Fruit fly (Drosophila melanogaster) whole organism, embryonic: ENCODE measurements around the gene CG18265.

Experiments
- Antp ChIP-seq: fragments of 200-800 bp; sonication (Bioruptor generic); optimal IDR thresholded peaks from 3 replicates; lab custom pipeline; 2016; ENCODE audit warnings: missing biosample characterization, missing genetic modification characterization
- B-H1 ChIP-seq: fragments of 200-800 bp; sonication (Bioruptor generic); IDR thresholded peaks from 3 replicates; pipeline ENCODE4 v1.3.6; 2022; ENCODE audit warnings: missing biosample characterization, missing genetic modification characterization
- Bteb2 ChIP-seq: fragments of 200-800 bp; sonication (Bioruptor generic); optimal IDR thresholded peaks from 2 replicates; lab custom pipeline; 2016; ENCODE audit warnings: missing biosample characterization, missing genetic modification characterization
- CG10462 ChIP-seq: fragments of 200-800 bp; sonication (Bioruptor generic); optimal IDR thresholded peaks from 2 replicates; lab custom pipeline; 2016; ENCODE audit warnings: missing biosample characterization, missing genetic modification characterization
- CG12104 ChIP-seq: fragments of 200-800 bp; sonication (Bioruptor generic); optimal IDR thresholded peaks from 3 replicates; lab custom pipeline; 2016; ENCODE audit warnings: missing biosample characterization, missing genetic modification characterization
- CG12299 ChIP-seq: fragments of 200-800 bp; sonication (Bioruptor generic); optimal IDR thresholded peaks from 2 replicates; lab custom pipeline; 2018; ENCODE audit warnings: missing biosample characterization, mild to moderate bottlenecking, missing genetic modification characterization
- CG12744 ChIP-seq: fragments of 200-800 bp; sonication (Bioruptor generic); optimal IDR thresholded peaks from 2 replicates; lab custom pipeline; 2016; ENCODE audit warnings: missing biosample characterization, missing genetic modification characterization
- CG15011 ChIP-seq: fragments of 200-800 bp; sonication (Bioruptor generic); optimal IDR thresholded peaks from 3 replicates; lab custom pipeline; 2018; ENCODE audit warnings: missing biosample characterization, mild to moderate bottlenecking, missing genetic modification characterization
- CG15269 ChIP-seq: fragments of 200-800 bp; sonication (Bioruptor generic); optimal IDR thresholded peaks from 2 replicates; lab custom pipeline; 2018; ENCODE audit warnings: missing biosample characterization, mild to moderate bottlenecking, missing genetic modification characterization, moderate library complexity
- CG15601 ChIP-seq: fragments of 200-800 bp; sonication (Bioruptor generic); optimal IDR thresholded peaks from 3 replicates; lab custom pipeline; 2019; ENCODE audit warnings: missing biosample characterization, mild to moderate bottlenecking, missing genetic modification characterization, moderate library complexity
- CG17186 ChIP-seq: fragments of 200-800 bp; sonication (Bioruptor generic); optimal IDR thresholded peaks from 3 replicates; lab custom pipeline; 2017; ENCODE audit warnings: missing biosample characterization, missing genetic modification reagents, missing genetic modification characterization
- CG17612 ChIP-seq: fragments of 200-800 bp; sonication (Bioruptor generic); IDR thresholded peaks from 2 replicates; pipeline ENCODE4 v1.3.6; 2022; ENCODE audit warnings: missing biosample characterization, missing genetic modification characterization
- CG30431 ChIP-seq: fragments of 200-800 bp; sonication (Bioruptor generic); optimal IDR thresholded peaks from 2 replicates; lab custom pipeline; 2017; ENCODE audit warnings: missing biosample characterization, missing genetic modification characterization
- CG32532 ChIP-seq: fragments of 200-800 bp; sonication (Bioruptor generic); IDR thresholded peaks from 2 replicates; pipeline ENCODE4 v1.3.6; 2022; ENCODE audit warnings: missing biosample characterization, missing genetic modification characterization
- CG32772 ChIP-seq: fragments of 200-800 bp; sonication (Bioruptor generic); IDR thresholded peaks from 2 replicates; pipeline ENCODE4 v1.3.6; 2022; ENCODE audit warnings: missing biosample characterization, missing genetic modification characterization
- CG3726 ChIP-seq: fragments of 200-800 bp; sonication (Bioruptor generic); IDR thresholded peaks from 3 replicates; pipeline ENCODE4, ENCODE4 v1.3.6; 2022; ENCODE audit warnings: missing biosample characterization, missing genetic modification characterization
- CG4730 ChIP-seq: fragments of 200-800 bp; sonication (Bioruptor generic); IDR thresholded peaks from 2 replicates; pipeline ENCODE4 v1.3.6; 2022; ENCODE audit warnings: missing biosample characterization, missing genetic modification characterization
- CG5245 ChIP-seq: fragments of 200-800 bp; sonication (Bioruptor generic); optimal IDR thresholded peaks from 3 replicates; lab custom pipeline; 2016; ENCODE audit warnings: missing biosample characterization, missing genetic modification characterization
- CG8281 ChIP-seq: fragments of 200-800 bp; sonication (Bioruptor generic); optimal IDR thresholded peaks from 2 replicates; lab custom pipeline; 2018; ENCODE audit warnings: missing biosample characterization, mild to moderate bottlenecking, missing genetic modification characterization, moderate library complexity
- CG8388 ChIP-seq: fragments of 200-800 bp; sonication (Bioruptor generic); optimal IDR thresholded peaks from 2 replicates; lab custom pipeline; 2019; ENCODE audit warnings: missing biosample characterization, mild to moderate bottlenecking, missing genetic modification characterization, moderate library complexity
- CoRest ChIP-seq: fragments of 200-800 bp; sonication (Bioruptor generic); optimal IDR thresholded peaks from 3 replicates; lab custom pipeline; 2018; ENCODE audit warnings: missing biosample characterization, mild to moderate bottlenecking, missing genetic modification characterization, moderate library complexity
- Dip2 ChIP-seq: fragments of 200-800 bp; sonication (Bioruptor generic); IDR thresholded peaks from 2 replicates; pipeline ENCODE4 v1.3.6; 2022; ENCODE audit warnings: missing biosample characterization, missing genetic modification characterization
- Hr51 ChIP-seq, 2 experiments: fragments of 200-800 bp; sonication (Bioruptor generic); optimal IDR thresholded peaks; 2 replicates in 1 of 2; 3 replicates in 1 of 2; lab custom pipeline; 2016 to 2018; ENCODE audit warnings: missing biosample characterization in 2 of 2, missing genetic modification characterization in 2 of 2, mild to moderate bottlenecking in 1 of 2, moderate library complexity in 1 of 2
- Hsf ChIP-seq: fragments of 200-800 bp; sonication (Bioruptor generic); optimal IDR thresholded peaks from 3 replicates; lab custom pipeline; 2016; ENCODE audit warnings: missing biosample characterization, missing genetic modification characterization
- Max ChIP-seq: fragments of 200-800 bp; sonication (Bioruptor generic); optimal IDR thresholded peaks from 2 replicates; lab custom pipeline; 2016; ENCODE audit warnings: missing biosample characterization, mild to moderate bottlenecking, missing genetic modification characterization
- NC2α ChIP-seq: fragments of 200-800 bp; sonication (Bioruptor generic); optimal IDR thresholded peaks from 2 replicates; lab custom pipeline; 2016; ENCODE audit warnings: missing biosample characterization, missing genetic modification characterization
- NK7.1 ChIP-seq: fragments of 200-800 bp; sonication (Bioruptor generic); optimal IDR thresholded peaks from 3 replicates; lab custom pipeline; 2016; ENCODE audit warnings: missing biosample characterization, missing genetic modification characterization
- Oli ChIP-seq: fragments of 200-800 bp; sonication (Bioruptor generic); optimal IDR thresholded peaks from 2 replicates; lab custom pipeline; 2018; ENCODE audit warnings: missing biosample characterization, mild to moderate bottlenecking, missing genetic modification characterization, moderate library complexity
- Optix ChIP-seq: fragments of 200-800 bp; sonication (Bioruptor generic); IDR thresholded peaks from 3 replicates; pipeline ENCODE4 v1.3.6; 2022; ENCODE audit warnings: missing biosample characterization, missing genetic modification characterization
- ac ChIP-seq: fragments of 200-800 bp; sonication (Bioruptor generic); optimal IDR thresholded peaks from 3 replicates; lab custom pipeline; 2017; ENCODE audit warnings: missing biosample characterization, mild to moderate bottlenecking, missing genetic modification characterization
- ara ChIP-seq: fragments of 200-800 bp; sonication (Bioruptor generic); IDR thresholded peaks from 2 replicates; pipeline ENCODE4 v1.3.6; 2022; ENCODE audit warnings: missing biosample characterization, missing genetic modification characterization
- br ChIP-seq: fragments of >200 bp; optimal IDR thresholded peaks from 2 replicates; lab custom pipeline; 2017
- chm ChIP-seq: fragments of 200-800 bp; sonication (Bioruptor generic); IDR thresholded peaks from 2 replicates; pipeline ENCODE4 v1.3.6; 2022; ENCODE audit warnings: missing biosample characterization, missing genetic modification characterization
- crc ChIP-seq: fragments of 200-800 bp; sonication (Bioruptor generic); optimal IDR thresholded peaks from 2 replicates; lab custom pipeline; 2016; ENCODE audit warnings: missing biosample characterization, missing genetic modification characterization
- crol ChIP-seq: fragments of 200-800 bp; sonication (Bioruptor generic); IDR thresholded peaks from 2 replicates; pipeline ENCODE4 v1.3.6; 2022; ENCODE audit warnings: missing biosample characterization, missing genetic modification characterization
- crp ChIP-seq, 2 experiments: fragments of 200-800 bp; sonication (Bioruptor generic); optimal IDR thresholded peaks; 2 replicates in 1 of 2; 3 replicates in 1 of 2; lab custom pipeline; 2017; ENCODE audit warnings: missing biosample characterization in 2 of 2, missing genetic modification characterization in 2 of 2, mild to moderate bottlenecking in 1 of 2, moderate library complexity in 1 of 2
- dati ChIP-seq: fragments of 200-800 bp; sonication (Bioruptor generic); IDR thresholded peaks from 2 replicates; pipeline ENCODE4 v1.3.6; 2022; ENCODE audit warnings: missing biosample characterization, missing genetic modification characterization
- emc ChIP-seq: fragments of 200-800 bp; sonication (Bioruptor generic); optimal IDR thresholded peaks from 2 replicates; lab custom pipeline; 2016; ENCODE audit warnings: missing biosample characterization, missing genetic modification characterization
- ems ChIP-seq: fragments of 200-800 bp; sonication (Bioruptor generic); optimal IDR thresholded peaks from 3 replicates; lab custom pipeline; 2016; ENCODE audit warnings: missing biosample characterization, missing genetic modification characterization
- gcm2 ChIP-seq: fragments of 200-800 bp; sonication (Bioruptor generic); optimal IDR thresholded peaks from 2 replicates; lab custom pipeline; 2016; ENCODE audit warnings: missing biosample characterization, missing genetic modification characterization
- gt ChIP-seq: fragments of 200-800 bp; sonication (Bioruptor generic); IDR thresholded peaks from 2 replicates; pipeline ENCODE4 v1.3.6; 2022; ENCODE audit warnings: missing biosample characterization, missing genetic modification characterization
- hbn ChIP-seq: fragments of 200-800 bp; sonication (Bioruptor generic); IDR thresholded peaks from 2 replicates; pipeline ENCODE4 v1.3.6; 2022; ENCODE audit warnings: missing biosample characterization, missing genetic modification characterization; ENCODE audit not compliant: partially characterized antibody
- jigr1 ChIP-seq: fragments of 200-800 bp; sonication (Bioruptor generic); IDR thresholded peaks from 3 replicates; pipeline ENCODE4 v1.3.6; 2022; ENCODE audit warnings: missing biosample characterization, missing genetic modification characterization
- kay ChIP-seq: fragments of 200-800 bp; sonication (Bioruptor generic); optimal IDR thresholded peaks from 2 replicates; lab custom pipeline; 2016; ENCODE audit warnings: missing biosample characterization, missing genetic modification characterization
- lov ChIP-seq, 2 experiments: fragments of 200-800 bp in 1 of 2; fragments of >200 bp in 1 of 2; sonication (Bioruptor generic) in 1 of 2; IDR thresholded peaks in 1 of 2; optimal IDR thresholded peaks in 1 of 2; 2 replicates in 1 of 2; 3 replicates in 1 of 2; pipeline versions ENCODE4 v1.3.6 to Lab custom; 2017 to 2022; ENCODE audit warnings: missing biosample characterization in 1 of 2, missing genetic modification characterization in 1 of 2
- pb ChIP-seq: fragments of 200-800 bp; sonication (Bioruptor generic); optimal IDR thresholded peaks from 3 replicates; lab custom pipeline; 2016; ENCODE audit warnings: missing biosample characterization, missing genetic modification characterization
- sisA ChIP-seq: fragments of 200-800 bp; sonication (Bioruptor generic); IDR thresholded peaks from 2 replicates; pipeline ENCODE4 v1.3.6; 2022; ENCODE audit warnings: missing biosample characterization, missing genetic modification characterization
- sna ChIP-seq: fragments of 200-800 bp; sonication (Bioruptor generic); IDR thresholded peaks from 2 replicates; pipeline ENCODE4 v1.3.6; 2022; ENCODE audit warnings: missing biosample characterization, missing genetic modification characterization; ENCODE audit not compliant: partially characterized antibody
- trem ChIP-seq: fragments of 200-800 bp; optimal IDR thresholded peaks from 3 replicates; lab custom pipeline; 2019; ENCODE audit warnings: missing biosample characterization, mild to moderate bottlenecking, missing genetic modification characterization, moderate library complexity
- ttk ChIP-seq: fragments of 200-800 bp; sonication (Bioruptor generic); IDR thresholded peaks from 2 replicates; pipeline ENCODE4 v2.1.2; 2022; ENCODE audit warnings: missing biosample characterization, missing genetic modification characterization

Gene CG18265

DNA sequence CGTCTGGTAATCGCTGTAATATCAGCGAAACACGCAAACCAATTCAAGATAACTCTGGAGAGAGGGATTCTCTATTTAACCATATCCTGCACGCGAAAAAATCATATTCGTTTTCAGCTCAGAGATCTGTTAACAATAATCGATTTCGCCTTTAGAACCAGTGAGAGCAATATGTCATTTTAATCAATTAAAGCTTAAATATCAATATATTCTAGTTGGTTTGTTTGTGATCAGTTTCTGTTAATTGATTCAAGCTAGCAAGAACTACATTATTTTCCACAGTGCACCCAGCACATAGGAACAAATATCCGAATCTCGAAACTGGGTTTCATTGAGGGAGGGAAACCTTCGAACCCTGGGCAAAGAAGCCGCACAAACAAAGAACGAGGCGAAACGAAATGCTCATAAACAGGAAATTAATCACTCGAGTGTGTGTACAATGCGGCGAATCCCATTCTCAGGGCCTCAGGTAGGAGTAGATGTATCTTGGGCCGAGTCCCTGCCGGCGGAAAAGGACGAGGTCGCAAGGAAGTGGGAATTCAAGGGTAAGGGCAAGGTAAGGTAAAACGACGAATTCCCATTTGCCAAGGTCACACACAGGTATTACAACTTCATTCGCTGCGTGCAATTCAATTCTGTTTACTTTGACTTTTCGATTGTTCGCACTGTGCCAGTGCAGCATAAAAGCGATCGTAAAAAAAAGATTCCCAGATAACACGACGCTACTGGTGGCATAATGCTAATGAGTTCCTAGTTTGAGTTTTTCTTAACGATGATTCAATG, 23.0 kb upstream of the CG18265 start (continued):
- TF ChIP-seq CG15011 = no peak
- no peak for TF ChIP-seq CG12744 (GFP tag; lab: Kevin White, UChicago)
- TF ChIP-seq sisA (GFP tag; lab: Robert Waterston, UW) = no peak
- no peak for TF ChIP-seq lov (optimal IDR thresholded peaks at IDR 0.05; lab: Kevin White, UChicago)
- TF ChIP-seq lov (GFP tag; IDR thresholded peaks at IDR 0.05; lab: Robert Waterston, UW) = no peak; the same call in 2 of the 3 replicates
- TF ChIP-seq Hr51 (GFP tag; optimal IDR thresholded peaks at IDR 0.05; lab: Kevin White, UChicago) = peak in 1 of 2 experiments; percentile 43
- no peak for TF ChIP-seq CG15269 (tag; lab: Kevin White, UChicago)
- TF ChIP-seq Dip2 (GFP tag; lab: Robert Waterston, UW) = no peak
- no peak for TF ChIP-seq CG3726
- TF ChIP-seq CG17186 (GFP tag; lab: Kevin White, UChicago) = no peak
- peak; percentile 44 for TF ChIP-seq CG10462 (GFP tag; lab: Kevin White, UChicago)
- TF ChIP-seq CG32532 (GFP tag; lab: Robert Waterston, UW) = no peak
- no peak for TF ChIP-seq sna
- no peak for TF ChIP-seq hbn (GFP tag; lab: Robert Waterston, UW)
- TF ChIP-seq kay (GFP tag; lab: Kevin White, UChicago) = peak; percentile 3
- no peak for TF ChIP-seq Antp (GFP tag; lab: Kevin White, UChicago)
- no peak for TF ChIP-seq ems (GFP tag; lab: Kevin White, UChicago)
- TF ChIP-seq Oli (tag; lab: Kevin White, UChicago) = peak; percentile 9
- peak; percentile 59 for TF ChIP-seq CG30431 (GFP tag; lab: Kevin White, UChicago)
- peak; percentile 61; the same call in 1 of the 2 replicates for TF ChIP-seq ara (GFP tag; lab: Robert Waterston, UW)
- peak; percentile 23 for TF ChIP-seq Max (GFP tag; lab: Kevin White, UChicago)
- peak; percentile 43 for TF ChIP-seq CG8388 (GFP tag; lab: Kevin White, UChicago)
- TF ChIP-seq B-H1 (GFP tag; lab: Robert Waterston, UW) = no peak
- TF ChIP-seq CG17612 (GFP tag; lab: Robert Waterston, UW) = no peak
- TF ChIP-seq crp (GFP tag; optimal IDR thresholded peaks at IDR 0.05; lab: Kevin White, UChicago) = no peak
- no peak for TF ChIP-seq crol (GFP tag; lab: Robert Waterston, UW)
- TF ChIP-seq CG12299 (tag; lab: Kevin White, UChicago) = no peak
- no peak for TF ChIP-seq gcm2 (GFP tag; lab: Kevin White, UChicago)
- no peak for TF ChIP-seq br
- no peak for TF ChIP-seq Bteb2 (GFP tag; lab: Kevin White, UChicago)
- no peak for TF ChIP-seq CG5245
- no peak for TF ChIP-seq dati
- TF ChIP-seq emc (GFP tag; lab: Kevin White, UChicago) = no peak
- peak; percentile 39 for TF ChIP-seq crc (GFP tag; lab: Kevin White, UChicago)
- peak; percentile 56 for TF ChIP-seq trem
- TF ChIP-seq Hsf (GFP tag; lab: Kevin White, UChicago) = peak; percentile 58
- TF ChIP-seq CG8281 = no peak
- no peak for TF ChIP-seq CG4730 (GFP tag; lab: Robert Waterston, UW)
- no peak for TF ChIP-seq pb
- TF ChIP-seq CG12104 (GFP tag; lab: Kevin White, UChicago) = peak; percentile 15
- TF ChIP-seq jigr1 (GFP tag; lab: Robert Waterston, UW) = no peak
- TF ChIP-seq CoRest (tag; lab: Kevin White, UChicago) = peak; percentile 47
- no peak for TF ChIP-seq CG15601 (tag; lab: Kevin White, UChicago)
- TF ChIP-seq gt (GFP tag; lab: Robert Waterston, UW) = no peak; the same call in 1 of the 2 replicates
- TF ChIP-seq NC2α = no peak
- peak; percentile 76 for TF ChIP-seq ac
- 0 out of 2 replicates have a peak, but pooled peaks have one; percentile 8 for TF ChIP-seq chm (GFP tag; lab: Robert Waterston, UW)
- TF ChIP-seq CG32772 (GFP tag; lab: Robert Waterston, UW) = no peak
- TF ChIP-seq ttk (GFP tag; lab: Robert Waterston, UW) = no peak
- no peak for TF ChIP-seq NK7.1 (GFP tag; lab: Kevin White, UChicago)
- peak; percentile 35; the same call in 1 of the 3 replicates for TF ChIP-seq Optix
